Worm (Caenorhabditis elegans): Measurements from ENCODE around the gene nhr-176.

- TF ChIP-seq lin-13 (GFP tag; optimal IDR thresholded peaks at IDR 0.05) (no peak), nhr-11 (tag; optimal IDR thresholded peaks at IDR 0.05) (no peak), mep-1 (tag; optimal IDR thresholded peaks at IDR 0.05) (no peak), mdl-1 (tag; optimal IDR thresholded peaks at IDR 0.05) (no peak), nhr-12 (tag; optimal IDR thresholded peaks at IDR 0.05) (no peak), unc-130 (tag; optimal IDR thresholded peaks at IDR 0.05) (no peak), lsy-2 (tag; optimal IDR thresholded peaks at IDR 0.05) (no peak), lin-39 (tag; optimal IDR thresholded peaks at IDR 0.05) (no peak), ceh-82 (tag; optimal IDR thresholded peaks at IDR 0.05) (no peak), ama-1 (optimal IDR thresholded peaks at IDR 0.05) (no peak), vab-15 (tag; optimal IDR thresholded peaks at IDR 0.05) (no peak), sup-37 (GFP tag; optimal IDR thresholded peaks at IDR 0.05) (no peak), elt-2 (tag; optimal IDR thresholded peaks at IDR 0.05) (no peak), xbp-1 (tag; optimal IDR thresholded peaks at IDR 0.05) (no peak)
Observed at ce11 chrV:16023559-16023958, 47.6 kb upstream of the nhr-176 start.
